Worm (Caenorhabditis elegans) whole organism, L4/young adult: ENCODE results near the gene dim-1.

ENCODE experiments used
- W03F9.2 ChIP-seq: fragments of 150-350 bp; optimal IDR thresholded peaks from 2 replicates; lab custom pipeline; 2014; ENCODE audit warnings: missing biosample characterization, missing genetic modification characterization
- dao-5 ChIP-seq: sonication (generic microtip); optimal IDR thresholded peaks from 2 replicates; lab custom pipeline; 2016; ENCODE audit warnings: missing genotype, missing genetic modification characterization, moderate library complexity, missing compliant biosample characterization
- him-1 ChIP-seq: sonication (generic microtip); optimal IDR thresholded peaks from 2 replicates; lab custom pipeline; 2016; ENCODE audit warnings: missing genotype, missing genetic modification reagents, missing genetic modification characterization, missing compliant biosample characterization

The dim-1 gene

DNA sequence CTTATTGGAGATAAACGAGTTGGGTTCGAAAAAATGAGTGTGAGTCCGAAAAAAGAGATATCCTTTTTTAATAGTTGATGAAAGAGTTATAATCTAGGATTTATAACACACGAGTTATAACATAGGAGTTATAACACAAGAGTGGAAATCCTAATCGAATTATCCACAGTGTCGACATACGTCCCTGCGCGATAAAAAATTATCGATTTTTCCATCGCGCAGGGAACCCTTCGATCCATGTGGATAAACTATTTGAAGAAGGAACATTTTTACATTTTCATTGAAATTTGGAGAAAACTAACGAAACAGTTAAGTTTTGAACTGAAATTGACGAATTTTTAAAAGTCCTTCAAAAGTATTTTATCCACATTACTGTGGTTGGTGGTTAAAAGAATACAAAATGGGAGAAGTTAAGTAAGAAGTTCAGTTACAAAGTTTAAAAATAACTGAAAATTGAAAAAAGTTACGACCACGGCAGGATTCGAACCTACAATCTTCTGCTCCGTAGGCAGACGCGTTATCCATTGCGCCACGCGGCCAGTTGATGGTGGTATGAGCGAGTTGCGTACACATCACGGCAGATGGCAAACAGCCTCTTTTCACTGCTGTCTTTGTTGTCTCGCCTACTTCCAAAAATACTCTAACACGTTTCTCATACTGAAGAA lies 21.7 kb downstream of the dim-1 start:
- TF ChIP-seq W03F9.2 (tag; lab: Kevin White, UChicago) (peak; percentile 97), dao-5 (tag; lab: Kevin White, UChicago) (peak; percentile 88), him-1 (peak; percentile 99)

DNA sequence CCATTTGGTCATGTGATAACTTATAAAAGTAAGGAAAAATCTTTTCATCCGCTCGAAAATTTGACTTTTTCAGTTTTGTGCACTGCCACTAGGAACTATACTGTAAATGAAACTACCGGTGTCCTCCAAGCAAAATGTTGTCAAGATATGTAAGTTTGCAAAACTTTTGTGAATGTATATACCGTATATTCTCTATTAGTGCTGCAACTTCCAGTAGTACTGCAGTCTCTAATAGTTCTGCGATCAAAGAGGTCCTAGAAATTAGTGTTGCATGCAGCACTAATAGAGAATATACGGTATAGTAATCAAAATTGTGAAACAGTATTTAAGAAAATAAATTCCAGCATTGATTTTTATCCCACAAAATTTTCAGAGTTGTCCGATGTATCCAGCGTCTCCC lies 28.0 kb downstream of the dim-1 start:
- no peak for TF ChIP-seq him-1
- no peak for TF ChIP-seq dao-5 (tag; lab: Kevin White, UChicago)
- TF ChIP-seq W03F9.2 (tag; lab: Kevin White, UChicago) = no peak

DNA sequence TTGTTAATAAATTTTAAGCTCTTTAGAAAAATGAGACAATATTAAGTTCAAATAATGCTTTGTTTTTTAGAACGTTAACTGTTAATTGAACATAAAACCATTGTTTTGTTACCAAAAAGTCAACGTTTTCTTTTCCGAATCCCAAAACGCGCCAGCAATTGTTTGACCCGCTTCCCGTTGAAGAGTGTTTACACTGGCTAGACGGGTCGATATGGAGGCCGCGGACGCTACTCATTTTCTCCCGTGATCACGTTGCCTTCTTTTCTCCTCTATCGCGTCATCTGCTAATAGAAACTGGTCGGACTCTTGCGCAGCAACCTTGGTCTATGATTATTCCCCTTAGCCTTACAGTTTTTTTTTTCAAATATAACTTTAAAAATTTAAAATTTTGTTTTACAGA lies 28.9 kb downstream of the dim-1 start, which contains the start of gene C34D10.1:
Gene C34D10.1, plus strand, starts transcription at position 400 of the 400 bp plus-strand sequence.
- no peak for TF ChIP-seq W03F9.2 (tag; lab: Kevin White, UChicago)
- no peak for TF ChIP-seq dao-5 (tag; lab: Kevin White, UChicago)
- TF ChIP-seq him-1 = peak; percentile 17

DNA sequence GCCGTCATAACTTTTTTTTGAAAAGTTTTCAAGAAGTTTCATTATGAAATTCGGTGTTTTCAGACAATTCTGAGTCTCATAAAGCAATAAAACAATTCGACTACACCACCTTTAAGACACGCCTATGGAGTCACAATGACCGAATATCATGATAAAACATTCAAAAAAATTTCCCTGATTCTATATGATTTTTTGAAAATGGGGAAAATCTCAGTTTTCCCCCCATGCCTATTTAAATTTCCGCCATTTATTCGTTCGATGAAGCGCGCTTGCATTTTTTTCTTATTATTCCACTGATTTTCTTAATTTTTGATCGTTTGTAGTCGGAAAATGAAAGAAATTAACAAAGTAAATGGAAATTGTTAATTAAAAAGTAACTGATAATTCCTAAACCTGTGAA lies 30.5 kb downstream of the dim-1 start:
- no peak for TF ChIP-seq dao-5 (tag; lab: Kevin White, UChicago)
- TF ChIP-seq W03F9.2 (tag; lab: Kevin White, UChicago) = no peak
- TF ChIP-seq him-1 = no peak

DNA sequence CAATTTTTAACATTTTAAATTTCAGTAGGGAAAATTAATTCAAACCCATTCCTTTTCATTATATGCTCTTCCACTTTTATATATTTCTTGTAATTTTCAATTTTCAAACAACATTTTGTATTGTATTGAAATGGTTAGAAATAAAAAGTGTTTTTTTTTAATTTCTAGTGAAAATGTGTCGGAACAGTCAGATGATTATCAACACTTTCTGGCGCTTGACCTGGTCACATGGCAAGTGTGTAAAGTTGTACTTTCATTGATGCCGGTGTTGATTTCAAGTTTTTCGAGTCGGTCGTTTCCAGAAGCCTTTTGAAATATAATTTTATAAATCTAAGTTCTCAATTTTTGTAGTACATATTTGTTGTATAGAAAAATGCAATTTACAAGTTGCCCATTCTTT lies 31.3 kb downstream of the dim-1 start:
- TF ChIP-seq dao-5 (tag; lab: Kevin White, UChicago) (no peak), him-1 (no peak)

DNA sequence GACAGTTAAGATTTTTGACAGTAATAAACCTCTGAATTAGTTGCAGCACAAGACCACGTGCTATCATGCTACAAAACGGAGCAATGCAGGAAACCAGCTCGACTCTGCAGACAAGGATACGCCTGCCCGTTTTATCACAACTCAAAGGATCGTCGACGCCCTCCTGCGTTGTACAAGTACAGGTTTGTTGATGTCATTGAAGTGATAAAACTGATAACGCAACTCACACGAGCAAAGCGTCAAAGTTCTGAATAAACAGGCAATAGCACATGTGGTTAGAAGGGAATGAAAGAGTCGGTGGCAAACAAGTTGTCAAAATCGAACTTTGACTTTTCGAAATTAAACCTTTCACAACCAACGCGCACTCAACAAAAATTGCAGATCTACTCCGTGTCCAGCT lies 35.3 kb downstream of the dim-1 start:
- TF ChIP-seq W03F9.2 (tag; lab: Kevin White, UChicago) = no peak
- TF ChIP-seq him-1 = no peak
- no peak for TF ChIP-seq dao-5 (tag; lab: Kevin White, UChicago)

DNA sequence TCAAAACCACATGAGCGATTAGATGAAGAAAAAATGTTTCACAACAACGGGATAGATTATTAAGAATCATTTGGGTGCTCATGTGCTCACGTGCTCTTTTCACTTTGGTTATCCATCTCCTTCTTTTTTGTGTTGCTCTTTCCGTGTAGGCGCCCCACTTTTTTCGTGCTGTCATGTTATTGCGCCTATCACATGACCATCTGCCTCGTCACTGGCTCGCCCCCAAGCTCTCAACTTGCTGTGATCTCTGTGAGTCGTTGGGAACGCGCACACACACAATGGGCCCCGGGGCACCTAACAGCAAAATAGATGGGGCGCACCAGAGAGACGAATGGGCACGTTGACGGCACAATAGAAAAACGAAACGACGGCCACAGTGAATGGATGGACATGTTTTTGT lies 36.4 kb downstream of the dim-1 start:
- TF ChIP-seq W03F9.2 (tag; lab: Kevin White, UChicago) = no peak
- peak; percentile 89 for TF ChIP-seq him-1
- TF ChIP-seq dao-5 (tag; lab: Kevin White, UChicago) = no peak

DNA sequence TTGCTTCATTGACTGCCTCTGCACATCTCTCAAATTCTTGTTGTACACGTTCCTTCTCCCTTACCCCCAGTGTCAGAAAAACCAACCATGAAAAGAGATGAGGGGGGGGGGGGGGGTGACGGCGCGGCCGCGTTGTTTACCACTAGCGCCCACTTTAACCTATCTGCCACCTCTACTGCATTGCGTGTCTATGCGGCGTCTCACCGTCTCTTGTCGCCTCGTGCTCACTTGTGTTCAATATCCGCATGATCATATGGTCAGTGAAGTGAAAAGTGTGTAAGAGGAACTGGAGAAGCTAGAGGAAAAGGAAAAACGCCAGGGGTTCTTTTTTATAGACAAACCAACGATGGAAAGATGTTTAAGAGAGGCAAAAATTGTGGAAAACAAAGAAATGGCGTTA lies 38.4 kb downstream of the dim-1 start:
- TF ChIP-seq him-1 (peak; percentile 86), W03F9.2 (tag; lab: Kevin White, UChicago) (peak; percentile 2), dao-5 (tag; lab: Kevin White, UChicago) (peak; percentile 16)

DNA sequence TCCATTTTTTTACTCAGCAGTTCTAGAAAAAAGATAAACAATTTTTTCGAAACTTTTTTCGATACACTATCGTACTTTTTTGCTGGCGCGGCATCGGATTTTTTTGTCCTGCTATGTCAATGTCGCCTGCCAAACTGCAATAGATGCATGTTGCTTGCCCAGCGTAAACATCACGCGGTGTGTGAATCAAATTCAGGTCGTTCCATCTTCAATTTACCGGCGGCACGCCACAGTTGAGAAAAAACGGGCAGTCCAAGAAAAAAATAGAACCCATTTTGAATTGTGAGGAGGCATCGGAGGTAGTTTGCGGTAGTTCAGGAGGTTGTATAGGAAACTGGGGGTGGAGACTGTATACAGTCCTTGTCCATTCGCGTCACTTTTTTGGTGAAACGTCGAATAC lies 39.6 kb downstream of the dim-1 start:
- TF ChIP-seq him-1 (no peak), dao-5 (tag; lab: Kevin White, UChicago) (peak; percentile 2)

DNA sequence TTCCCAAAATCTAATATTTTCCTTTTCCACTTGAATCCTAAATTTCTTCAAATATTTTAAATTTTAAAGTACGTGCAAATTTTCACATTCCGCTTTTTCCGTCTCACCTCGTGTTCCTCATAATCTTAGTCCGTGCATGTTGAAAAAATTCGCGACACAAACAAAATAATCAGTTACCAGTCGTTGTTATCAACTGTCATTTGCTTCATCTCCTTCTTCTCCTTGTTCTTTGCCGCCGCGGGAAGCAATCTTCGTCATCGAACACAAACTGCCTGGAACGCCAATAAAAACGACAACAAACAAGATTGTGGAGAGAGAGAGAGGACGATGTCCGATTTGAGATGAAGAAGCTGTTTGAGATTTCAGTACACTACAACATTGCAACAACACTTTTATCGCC lies 40.3 kb downstream of the dim-1 start, which contains the start of gene C34D10.5:
Gene C34D10.5, plus strand, starts transcription at position 269 of the 400 bp plus-strand sequence.
- TF ChIP-seq him-1 (no peak), W03F9.2 (tag; lab: Kevin White, UChicago) (no peak), dao-5 (tag; lab: Kevin White, UChicago) (no peak)

DNA sequence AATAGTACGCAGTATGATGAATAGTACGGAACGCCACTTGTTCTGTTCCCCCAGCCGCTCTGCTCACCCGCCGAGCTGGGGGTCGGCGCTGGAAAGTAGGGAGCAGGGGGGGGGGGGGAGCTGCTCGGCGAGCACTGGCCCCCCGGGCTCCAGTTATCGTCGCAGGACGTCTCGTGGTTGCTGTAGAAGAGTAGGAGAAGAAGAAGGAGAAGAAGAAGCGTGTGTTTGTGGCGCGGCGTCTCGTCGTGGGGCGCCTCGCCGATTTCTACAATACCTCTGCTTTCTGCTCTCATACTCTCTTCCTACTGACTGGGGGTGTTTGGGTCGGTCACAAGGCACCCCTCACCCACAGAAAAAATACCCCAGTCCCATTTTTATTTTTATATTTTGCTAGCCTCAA lies 40.7 kb downstream of the dim-1 start:
- TF ChIP-seq dao-5 (tag; lab: Kevin White, UChicago) (no peak), W03F9.2 (tag; lab: Kevin White, UChicago) (no peak), him-1 (peak; percentile 58)

DNA sequence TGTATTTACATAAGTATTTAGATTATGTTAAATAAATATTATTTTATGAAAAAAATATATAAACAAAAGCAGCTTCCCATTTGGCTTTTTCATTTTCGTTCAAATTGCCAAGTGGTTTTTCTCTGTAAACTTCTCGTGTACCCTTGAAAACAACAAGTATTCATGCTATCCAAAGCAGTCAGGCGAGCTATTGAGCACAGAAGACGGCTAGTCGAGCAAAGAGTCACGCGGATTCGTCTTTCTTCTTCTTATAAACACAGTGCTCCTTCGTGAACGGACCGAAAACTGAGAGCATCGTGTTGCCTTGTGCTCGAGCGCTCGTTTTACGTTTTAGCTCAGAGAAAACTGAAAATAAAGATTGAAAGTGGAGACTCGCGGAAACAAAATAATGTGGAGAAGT lies 42.1 kb downstream of the dim-1 start:
- TF ChIP-seq him-1 (peak; percentile 0), dao-5 (tag; lab: Kevin White, UChicago) (no peak), W03F9.2 (tag; lab: Kevin White, UChicago) (no peak)

DNA sequence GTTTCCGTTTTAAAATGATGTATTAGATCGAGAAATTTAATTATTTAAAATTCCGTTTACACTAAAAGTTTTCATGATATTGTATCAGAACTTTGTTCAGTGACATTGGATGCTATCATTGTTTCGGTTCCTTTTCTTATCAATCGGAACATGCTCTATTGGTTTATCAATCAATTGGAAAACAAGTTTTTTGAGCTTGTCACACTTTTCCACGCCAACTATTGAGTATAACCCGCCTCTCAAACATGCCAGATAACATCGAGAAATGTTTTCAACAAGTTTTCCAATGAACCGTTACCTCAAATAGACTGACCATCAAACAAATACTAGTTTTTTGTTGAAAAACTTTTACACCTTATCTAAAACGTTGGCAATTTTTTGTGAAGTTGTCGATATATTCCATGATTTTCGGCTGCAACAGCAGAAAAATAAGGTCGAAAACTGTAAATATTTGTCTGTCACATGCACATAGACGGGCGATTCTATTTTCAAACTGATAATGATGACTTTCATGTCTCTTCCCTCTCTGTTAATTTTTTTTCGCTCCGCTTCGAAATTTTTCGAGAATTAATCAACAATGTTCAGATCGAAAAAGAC lies 43.5 kb downstream of the dim-1 start, which contains the start of gene unk-1:
Gene unk-1, plus strand, starts transcription at position 577 of the 597 bp plus-strand sequence.
- no peak for TF ChIP-seq W03F9.2 (tag; lab: Kevin White, UChicago)
- TF ChIP-seq dao-5 (tag; lab: Kevin White, UChicago) = no peak
- no peak for TF ChIP-seq him-1

DNA sequence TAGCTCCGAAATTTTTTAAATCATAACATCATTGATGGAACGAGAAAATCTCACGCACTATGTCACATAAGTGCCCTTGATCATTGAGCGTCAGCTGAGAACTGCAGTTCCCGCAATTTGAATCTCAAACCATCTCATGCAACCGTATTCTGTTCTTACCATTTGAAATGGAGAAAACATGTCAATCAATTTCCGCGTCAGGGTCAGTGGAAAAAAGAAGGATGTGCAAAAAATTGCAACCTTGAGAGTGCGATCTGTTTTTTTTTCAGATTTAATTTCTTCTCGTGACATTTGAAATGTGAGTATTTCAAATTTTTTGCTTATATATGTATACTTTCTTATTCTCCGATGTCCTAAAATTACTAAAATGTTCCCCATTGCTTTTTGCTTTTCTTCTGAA lies 47.4 kb downstream of the dim-1 start:
- TF ChIP-seq W03F9.2 (tag; lab: Kevin White, UChicago) = no peak
- TF ChIP-seq him-1 = no peak
- TF ChIP-seq dao-5 (tag; lab: Kevin White, UChicago) = no peak

DNA sequence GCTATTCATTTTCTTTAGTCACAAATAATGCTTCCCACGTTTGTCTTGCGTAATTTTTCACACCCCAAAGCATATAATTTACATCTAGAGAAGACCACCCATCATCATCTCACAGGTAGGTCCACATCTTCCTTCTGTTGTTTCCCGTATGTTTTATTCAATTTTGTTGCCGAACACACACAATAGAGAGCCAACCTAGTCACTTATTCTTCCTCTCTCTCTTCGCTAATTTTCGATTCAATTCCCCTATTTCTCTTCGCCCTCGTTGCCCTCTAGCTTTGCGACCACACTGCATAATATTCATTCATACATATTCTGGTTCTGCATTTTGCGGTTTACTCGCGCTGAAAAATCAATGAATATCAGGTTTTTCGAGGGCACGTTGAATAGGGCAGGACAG lies 52.1 kb downstream of the dim-1 start:
- no peak for TF ChIP-seq W03F9.2 (tag; lab: Kevin White, UChicago)
- TF ChIP-seq dao-5 (tag; lab: Kevin White, UChicago) = no peak
